Worm (Caenorhabditis elegans): ENCODE data around the gene wrt-8.
A peak's percentile ranks its signal among the peaks of the same experiment; 100 is the strongest.

Gene wrt-8

DNA sequence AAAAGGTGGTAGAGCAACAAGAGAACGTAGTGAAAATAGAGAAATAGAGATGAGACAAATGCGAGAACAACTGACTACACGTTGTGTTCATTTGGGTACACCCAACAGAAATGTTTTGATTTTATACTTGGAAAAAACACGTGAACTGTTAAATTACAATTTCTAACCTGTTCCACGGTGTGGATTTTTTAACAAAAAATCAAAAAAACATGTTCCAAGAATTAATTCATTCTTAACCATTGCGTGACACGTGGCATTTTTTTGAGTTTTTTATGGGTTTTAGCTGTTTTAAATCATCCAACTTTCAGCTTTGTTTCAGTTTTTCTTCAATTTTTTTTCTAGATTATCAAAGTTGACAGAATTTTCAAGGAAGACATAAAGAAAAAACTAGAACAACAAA lies 17.0 kb upstream of the wrt-8 start, which contains the start of gene ech-1.1:
TSS of gene ech-1.1 (minus strand) at position 101 of the 400 bp plus-strand sequence.
- peak; percentile 14 for TF ChIP-seq nhr-28 (tag; optimal IDR thresholded peaks at IDR 0.05)

DNA sequence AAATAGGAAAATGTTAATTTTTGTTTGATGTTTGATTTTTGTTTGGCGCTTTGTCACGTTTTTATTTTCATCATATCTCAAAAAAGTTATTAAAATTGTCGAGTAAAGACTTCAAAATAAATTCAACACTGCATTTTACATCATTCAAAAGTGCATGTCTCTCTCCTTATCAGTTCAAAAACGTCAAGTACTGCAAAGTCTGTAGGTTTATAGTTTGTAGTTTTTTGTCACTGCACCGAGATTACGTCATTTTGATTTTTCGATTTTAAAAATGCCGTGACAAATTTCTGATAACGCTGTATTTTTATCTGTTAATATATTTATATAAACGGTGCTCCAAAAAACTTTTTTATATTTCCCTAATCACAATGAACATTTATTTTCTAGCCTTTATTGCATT lies 10.3 kb upstream of the wrt-8 start, which contains the start of gene C29F3.7:
TSS of gene C29F3.7 (plus strand) at position 254 of the 400 bp plus-strand sequence.
- peak in 1 of 2 experiments; percentile 77 for TF ChIP-seq mdl-1 (tag; optimal IDR thresholded peaks at IDR 0.05)
- no peak for TF ChIP-seq Y105C5A.15 (GFP tag; IDR thresholded peaks at IDR 0.05)
- no peak for TF ChIP-seq mep-1 (tag; optimal IDR thresholded peaks at IDR 0.05)
- no peak for TF ChIP-seq daf-8 (GFP tag; IDR thresholded peaks at IDR 0.05)
- no peak for TF ChIP-seq tra-1 (GFP tag; IDR thresholded peaks at IDR 0.05)
- TF ChIP-seq lim-7 (GFP tag; IDR thresholded peaks at IDR 0.05), result no peak
- peak; percentile 85 for TF ChIP-seq hlh-11 (tag; optimal IDR thresholded peaks at IDR 0.05)
- TF ChIP-seq cey-2 (tag; optimal IDR thresholded peaks at IDR 0.05; ENCODE audit: borderline replicate concordance, insufficient read depth), result no peak
- TF ChIP-seq F44E2.7 (GFP tag; IDR thresholded peaks at IDR 0.05), result no peak
- peak; percentile 95 for TF ChIP-seq dve-1 (tag; optimal IDR thresholded peaks at IDR 0.05; ENCODE audit: insufficient read depth)
- TF ChIP-seq unc-39 (tag; optimal IDR thresholded peaks at IDR 0.05), result no peak
- no peak for TF ChIP-seq hmg-1.1 (GFP tag; IDR thresholded peaks at IDR 0.05)
- TF ChIP-seq sdz-12 (GFP tag; optimal IDR thresholded peaks at IDR 0.05), result no peak
- no peak for TF ChIP-seq arid-1 (GFP tag; conservative IDR thresholded peaks at IDR 0.05)
- TF ChIP-seq nhr-48 (tag; optimal IDR thresholded peaks at IDR 0.05), result peak; percentile 91
- TF ChIP-seq pqm-1 (tag; optimal IDR thresholded peaks at IDR 0.05), result peak; percentile 72
- TF ChIP-seq mxl-3 (GFP tag; optimal IDR thresholded peaks at IDR 0.05), result no peak
- TF ChIP-seq nhr-77 (tag; optimal IDR thresholded peaks at IDR 0.05), result peak; percentile 86
- peak; percentile 77 for TF ChIP-seq ztf-7 (tag; optimal IDR thresholded peaks at IDR 0.05)
- no peak for TF ChIP-seq ZK337.2 (GFP tag; IDR thresholded peaks at IDR 0.05)
- no peak; the same call in 1 of the 2 replicates for TF ChIP-seq lin-1 (GFP tag; IDR thresholded peaks at IDR 0.05)
- no peak for TF ChIP-seq vab-7 (GFP tag; IDR thresholded peaks at IDR 0.05)
- no peak for TF ChIP-seq ceh-44 (GFP tag; IDR thresholded peaks at IDR 0.05)
- no peak for TF ChIP-seq duxl-1 (tag; optimal IDR thresholded peaks at IDR 0.05; ENCODE audit: poor library complexity)
- no peak for TF ChIP-seq ceh-82 (tag; optimal IDR thresholded peaks at IDR 0.05)
- no peak for TF ChIP-seq ceh-20 (GFP tag; IDR thresholded peaks at IDR 0.05)
- no peak for TF ChIP-seq ama-1 (optimal IDR thresholded peaks at IDR 0.05)
- no peak for TF ChIP-seq fkh-10 (GFP tag; optimal IDR thresholded peaks at IDR 0.05)
- peak; percentile 98 for TF ChIP-seq nhr-28 (tag; optimal IDR thresholded peaks at IDR 0.05)
- TF ChIP-seq ceh-32 (tag; optimal IDR thresholded peaks at IDR 0.05; ENCODE audit: poor library complexity), result no peak
- TF ChIP-seq mxl-2 (GFP tag; conservative IDR thresholded peaks at IDR 0.05), result no peak
- TF ChIP-seq dpl-1 (GFP tag; optimal IDR thresholded peaks at IDR 0.05), result no peak
- TF ChIP-seq spr-3 (GFP tag; optimal IDR thresholded peaks at IDR 0.05), result no peak
- TF ChIP-seq egl-43 (GFP tag; IDR thresholded peaks at IDR 0.05), result no peak
- no peak for TF ChIP-seq lir-3 (tag; optimal IDR thresholded peaks at IDR 0.05)
- TF ChIP-seq F10B5.3 (tag; optimal IDR thresholded peaks at IDR 0.05), result no peak
- TF ChIP-seq ztf-11 (tag; optimal IDR thresholded peaks at IDR 0.05), result no peak
- peak in 1 of 2 experiments; percentile 58 for TF ChIP-seq hif-1 (tag; optimal IDR thresholded peaks at IDR 0.05)
- TF ChIP-seq unc-62 (GFP tag; optimal IDR thresholded peaks at IDR 0.05 in 1 of 2), result peak in 1 of 2 experiments; percentile 35
- no peak for TF ChIP-seq unc-62 (tag; optimal IDR thresholded peaks at IDR 0.05)
- TF ChIP-seq gei-8 (GFP tag; optimal IDR thresholded peaks at IDR 0.05), result no peak
- TF ChIP-seq nhr-6 (tag; optimal IDR thresholded peaks at IDR 0.05), result peak; percentile 90
- TF ChIP-seq T20F7.1 (GFP tag; optimal IDR thresholded peaks at IDR 0.05), result peak; percentile 68
- no peak for TF ChIP-seq dmd-9 (GFP tag; IDR thresholded peaks at IDR 0.05)
- TF ChIP-seq F49E8.2 (tag; optimal IDR thresholded peaks at IDR 0.05; ENCODE audit: borderline replicate concordance), result no peak
- no peak for TF ChIP-seq lin-38 (GFP tag; IDR thresholded peaks at IDR 0.05)
- TF ChIP-seq daf-16 (GFP tag; optimal IDR thresholded peaks at IDR 0.05), result no peak
- peak; percentile 96 for TF ChIP-seq daf-16 (tag; optimal IDR thresholded peaks at IDR 0.05)
- TF ChIP-seq ceh-62 (tag; optimal IDR thresholded peaks at IDR 0.05), result no peak
- no peak for TF ChIP-seq madf-9 (GFP tag; conservative IDR thresholded peaks at IDR 0.05)
